Worm (Caenorhabditis elegans) whole organism, L4 larva: ENCODE measurements around the gene F39E9.14.

Experiments used
- T20F7.1 ChIP-seq: fragments of 200-800 bp; sonication (Bioruptor generic); optimal IDR thresholded peaks from 2 replicates; lab custom pipeline; 2018; ENCODE audit warnings: mild to moderate bottlenecking, missing genetic modification characterization, missing compliant biosample characterization
- ceh-32 ChIP-seq: sonication (generic microtip); optimal IDR thresholded peaks from 2 replicates; lab custom pipeline; 2016; ENCODE audit warnings: mild to moderate bottlenecking, missing genetic modification characterization, missing compliant biosample characterization; ENCODE audit not compliant: poor library complexity
- ceh-82 ChIP-seq: sonication (generic microtip); optimal IDR thresholded peaks from 2 replicates; lab custom pipeline; 2017; ENCODE audit warnings: missing biosample characterization, missing genetic modification characterization
- cey-2 ChIP-seq: sonication (generic microtip); optimal IDR thresholded peaks from 3 replicates; lab custom pipeline; 2017; ENCODE audit warnings: missing genetic modification characterization, mild to moderate bottlenecking, missing compliant biosample characterization, antibody characterized with exemption, borderline replicate concordance; ENCODE audit not compliant: insufficient read depth
- fos-1 ChIP-seq: fragments of 150-350 bp; optimal IDR thresholded peaks from 2 replicates; lab custom pipeline; 2014; ENCODE audit warnings: missing biosample characterization, missing genetic modification characterization
- lin-1 ChIP-seq: fragments of 200-800 bp; sonication (Bioruptor generic); IDR thresholded peaks from 2 replicates; pipeline ENCODE4 v1.3.6; 2022; ENCODE audit warnings: missing genetic modification reagents, missing genetic modification characterization, missing compliant biosample characterization
- madf-9 ChIP-seq: fragments of 200-800 bp; sonication (Bioruptor generic); conservative IDR thresholded peaks from 2 replicates; pipeline ENCODE4 v1.3.6; 2022; ENCODE audit warnings: missing genetic modification reagents, missing genetic modification characterization, missing compliant biosample characterization
- snpc-4 ChIP-seq: fragments of 150-350 bp; optimal IDR thresholded peaks from 2 replicates; lab custom pipeline; 2014; ENCODE audit warnings: missing biosample characterization, missing genetic modification characterization
- unc-62 ChIP-seq, 3 experiments: fragments of 150-350 bp in 1 of 3; sonication (generic microtip); optimal IDR thresholded peaks in 2 of 3; peaks in 1 of 3; 1 replicate in 1 of 3; 2 replicates in 2 of 3; lab custom pipeline; 2014 to 2017; ENCODE audit warnings: missing biosample characterization in 3 of 3, missing genetic modification characterization in 3 of 3, missing genetic modification reagents in 3 of 3, missing genotype in 1 of 3
- ztf-11 ChIP-seq: fragments of 150-350 bp; optimal IDR thresholded peaks from 2 replicates; lab custom pipeline; 2014; ENCODE audit warnings: missing biosample characterization, missing genetic modification characterization

DNA sequence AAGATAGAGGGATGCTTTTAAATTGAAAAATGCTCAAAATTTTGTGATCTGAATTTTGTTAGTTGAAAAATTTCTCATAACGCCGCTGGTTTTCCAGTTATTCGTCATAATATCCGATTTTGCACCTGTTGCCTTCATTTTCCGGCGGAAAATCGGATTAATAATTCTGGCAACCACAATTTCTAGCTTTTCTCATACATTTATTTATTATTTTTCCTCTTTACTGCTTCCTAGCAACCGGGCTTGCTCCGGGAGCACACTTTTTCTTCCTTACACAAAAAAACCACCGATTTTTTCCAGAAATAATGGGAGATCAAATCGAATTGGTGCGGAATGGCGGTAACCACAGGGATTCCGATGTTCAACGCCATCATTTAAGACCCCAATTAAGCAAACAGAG, 23.1 kb downstream of the F39E9.14 start, which contains the start of gene F02E11.7:
- no peak for TF ChIP-seq ztf-11
- TF ChIP-seq snpc-4 (tag; lab: Kevin White, UChicago) = no peak
- no peak for TF ChIP-seq fos-1 (tag; lab: Kevin White, UChicago)
- TF ChIP-seq ceh-82 = no peak
- no peak for TF ChIP-seq T20F7.1 (GFP tag; lab: Kevin White, UChicago)
- TF ChIP-seq unc-62 (GFP tag; optimal IDR thresholded peaks at IDR 0.05 in 1 of 2; lab: Kevin White, UChicago) = no peak
- TF ChIP-seq unc-62 (tag; optimal IDR thresholded peaks at IDR 0.05; lab: Kevin White, UChicago) = no peak
- TF ChIP-seq cey-2 (tag; lab: Kevin White, UChicago) = no peak
- TF ChIP-seq ceh-32 (tag; lab: Kevin White, UChicago) = no peak
- no peak for TF ChIP-seq lin-1 (GFP tag; lab: Robert Waterston, UW)
- TF ChIP-seq madf-9 (GFP tag; lab: Robert Waterston, UW) = no peak
